Fruit fly (Drosophila melanogaster) S2 (cell line): Measurements from ENCODE around the gene Fpgs1.

Source experiments
- CG8478 ChIP-seq: fragments of >200 bp; optimal IDR thresholded peaks from 2 replicates; lab custom pipeline; 2018
- CTCF ChIP-seq, 2 experiments: fragments of >200 bp; optimal IDR thresholded peaks; 2 replicates each; lab custom pipeline; 2018

- no peak for TF ChIP-seq CTCF (optimal IDR thresholded peaks at IDR 0.05; lab: Kevin White, UChicago)
- no peak for TF ChIP-seq CG8478
These were observed 14.1 kb downstream of the Fpgs1 start for dm6 chrX:12625594-12626274.
